Worm (Caenorhabditis elegans) whole organism, mixed stage, embryonic: ENCODE data around the gene npp-24.

Experiments
- M03D4.4 ChIP-seq: sonication (generic microtip); optimal IDR thresholded peaks from 2 replicates; lab custom pipeline; 2017; ENCODE audit warnings: mild to moderate bottlenecking, missing genetic modification characterization, missing compliant biosample characterization
- bed-3 ChIP-seq: fragments of 200-800 bp; sonication (Bioruptor generic); optimal IDR thresholded peaks from 3 replicates; lab custom pipeline; 2018; ENCODE audit warnings: mild to moderate bottlenecking, missing genetic modification characterization, moderate library complexity, missing compliant biosample characterization
- blmp-1 ChIP-seq: fragments of 150-350 bp; optimal IDR thresholded peaks from 2 replicates; lab custom pipeline; 2014; ENCODE audit warnings: missing biosample characterization, missing genetic modification characterization
- ceh-43 ChIP-seq: fragments of 200-800 bp; sonication (Bioruptor generic); optimal IDR thresholded peaks from 2 replicates; lab custom pipeline; 2018; ENCODE audit warnings: mild to moderate bottlenecking, missing genetic modification characterization, moderate library complexity, missing compliant biosample characterization
- ceh-83 ChIP-seq: fragments of 200-800 bp; sonication (Bioruptor generic); optimal IDR thresholded peaks from 2 replicates; lab custom pipeline; 2018; ENCODE audit warnings: mild to moderate bottlenecking, missing genetic modification characterization, missing compliant biosample characterization
- cnd-1 ChIP-seq: fragments of 200-800 bp; sonication (Bioruptor generic); optimal IDR thresholded peaks from 2 replicates; lab custom pipeline; 2018; ENCODE audit warnings: mild to moderate bottlenecking, missing genetic modification characterization, missing compliant biosample characterization
- drap-1 ChIP-seq: fragments of 200-800 bp; sonication (Bioruptor generic); optimal IDR thresholded peaks from 3 replicates; lab custom pipeline; 2018; ENCODE audit warnings: mild to moderate bottlenecking, missing genetic modification characterization, missing compliant biosample characterization
- elt-1 ChIP-seq: sonication (generic microtip); optimal IDR thresholded peaks from 2 replicates; lab custom pipeline; 2017; ENCODE audit warnings: missing genetic modification characterization, mild to moderate bottlenecking, missing compliant biosample characterization, antibody characterized with exemption, moderate library complexity, borderline replicate concordance; ENCODE audit not compliant: insufficient read depth
- elt-3 ChIP-seq: fragments of 150-350 bp; optimal IDR thresholded peaks from 2 replicates; lab custom pipeline; 2014; ENCODE audit warnings: missing biosample characterization, missing genetic modification characterization
- flh-1 ChIP-seq: fragments of 200-800 bp; sonication (Bioruptor generic); optimal IDR thresholded peaks from 2 replicates; lab custom pipeline; 2018; ENCODE audit warnings: mild to moderate bottlenecking, missing genetic modification characterization, moderate library complexity, missing compliant biosample characterization
- ham-2 ChIP-seq: fragments of 200-800 bp; sonication (Bioruptor generic); optimal IDR thresholded peaks from 2 replicates; lab custom pipeline; 2018; ENCODE audit warnings: mild to moderate bottlenecking, missing genetic modification characterization, missing compliant biosample characterization
- hlh-1 ChIP-seq: fragments of 150-350 bp; optimal IDR thresholded peaks from 2 replicates; lab custom pipeline; 2014; ENCODE audit warnings: missing biosample characterization, missing genetic modification reagents, missing genetic modification characterization
- lin-13 ChIP-seq: fragments of 150-350 bp; optimal IDR thresholded peaks from 2 replicates; lab custom pipeline; 2014; ENCODE audit warnings: missing biosample characterization, missing genetic modification characterization
- lin-32 ChIP-seq: fragments of 200-800 bp; sonication (Bioruptor generic); optimal IDR thresholded peaks from 2 replicates; lab custom pipeline; 2018; ENCODE audit warnings: mild to moderate bottlenecking, missing genetic modification characterization, missing compliant biosample characterization
- lsy-2 ChIP-seq: fragments of 150-350 bp; optimal IDR thresholded peaks from 2 replicates; lab custom pipeline; 2014; ENCODE audit warnings: missing biosample characterization, missing genetic modification characterization
- mab-5 ChIP-seq: fragments of 150-350 bp; optimal IDR thresholded peaks from 2 replicates; lab custom pipeline; 2014; ENCODE audit warnings: missing biosample characterization, missing genetic modification characterization
- mep-1 ChIP-seq: fragments of 150-350 bp; optimal IDR thresholded peaks from 2 replicates; lab custom pipeline; 2017; ENCODE audit warnings: missing biosample characterization, missing genetic modification reagents, missing genetic modification characterization, inconsistent platforms
- mls-2 ChIP-seq: sonication (generic microtip); optimal IDR thresholded peaks from 2 replicates; lab custom pipeline; 2016; ENCODE audit warnings: mild to moderate bottlenecking, missing genetic modification characterization, moderate library complexity, missing compliant biosample characterization
- nhr-2 ChIP-seq: fragments of 150-350 bp; optimal IDR thresholded peaks from 2 replicates; lab custom pipeline; 2014; ENCODE audit warnings: missing biosample characterization, missing genetic modification characterization
- nhr-237 ChIP-seq: fragments of 150-350 bp; optimal IDR thresholded peaks from 2 replicates; lab custom pipeline; 2014; ENCODE audit warnings: missing biosample characterization, missing genetic modification characterization
- nhr-76 ChIP-seq: sonication (generic microtip); optimal IDR thresholded peaks from 2 replicates; lab custom pipeline; 2017; ENCODE audit warnings: missing biosample characterization, missing genetic modification characterization
- pha-4 ChIP-seq: fragments of 150-350 bp; optimal IDR thresholded peaks from 2 replicates; lab custom pipeline; 2018; ENCODE audit warnings: missing biosample characterization, missing genetic modification reagents, missing genetic modification characterization
- sem-2 ChIP-seq: fragments of 200-800 bp; sonication (Bioruptor generic); optimal IDR thresholded peaks from 2 replicates; lab custom pipeline; 2018; ENCODE audit warnings: mild to moderate bottlenecking, missing genetic modification characterization, missing compliant biosample characterization
- snpc-4 ChIP-seq: fragments of 150-350 bp; optimal IDR thresholded peaks from 2 replicates; lab custom pipeline; 2014; ENCODE audit warnings: missing biosample characterization, missing genetic modification characterization
- sptf-1 ChIP-seq: sonication (generic microtip); optimal IDR thresholded peaks from 2 replicates; lab custom pipeline; 2017; ENCODE audit warnings: mild to moderate bottlenecking, missing genetic modification characterization, moderate library complexity, missing compliant biosample characterization
- tbx-8 ChIP-seq: fragments of 200-800 bp; sonication (Bioruptor generic); optimal IDR thresholded peaks from 2 replicates; lab custom pipeline; 2018; ENCODE audit warnings: mild to moderate bottlenecking, missing genetic modification characterization, moderate library complexity, missing compliant biosample characterization
- unc-120 ChIP-seq: sonication (generic microtip); optimal IDR thresholded peaks from 2 replicates; lab custom pipeline; 2017; ENCODE audit warnings: missing genetic modification characterization, missing compliant biosample characterization; ENCODE audit not compliant: poor library complexity, severe bottlenecking
- unc-39 ChIP-seq: fragments of 150-350 bp; optimal IDR thresholded peaks from 2 replicates; lab custom pipeline; 2014; ENCODE audit warnings: missing biosample characterization, missing genetic modification characterization
- unc-62 ChIP-seq: fragments of 150-350 bp; optimal IDR thresholded peaks from 2 replicates; lab custom pipeline; 2014; ENCODE audit warnings: missing biosample characterization, missing genetic modification reagents, missing genetic modification characterization
- zip-8 ChIP-seq: fragments of 150-350 bp; optimal IDR thresholded peaks from 2 replicates; lab custom pipeline; 2014; ENCODE audit warnings: missing biosample characterization, missing genetic modification characterization
- ztf-11 ChIP-seq: fragments of 150-350 bp; optimal IDR thresholded peaks from 2 replicates; lab custom pipeline; 2014; ENCODE audit warnings: missing biosample characterization, missing genetic modification characterization

The npp-24 gene

DNA sequence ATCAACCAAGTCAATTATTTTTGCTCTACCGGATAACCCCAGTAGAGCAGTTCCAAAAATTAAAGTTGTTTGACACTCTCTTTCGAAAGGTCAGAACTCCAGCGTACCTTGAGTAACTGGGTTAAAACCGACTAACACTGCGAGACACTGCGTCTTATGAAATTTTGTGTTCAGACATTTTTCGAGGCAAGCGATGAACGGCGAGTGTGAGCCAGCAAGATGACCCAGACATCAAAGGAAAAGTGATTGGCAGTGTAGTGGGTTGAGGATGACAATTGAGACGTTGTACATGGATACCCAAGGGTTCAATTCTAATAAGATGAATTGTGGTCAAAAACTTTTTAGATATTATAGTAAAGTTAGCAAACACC, 38.5 kb downstream of the npp-24 start:
- TF ChIP-seq drap-1 (GFP tag; lab: Kevin White, UChicago) (no peak), unc-120 (tag; lab: Kevin White, UChicago) (no peak), blmp-1 (tag; lab: Kevin White, UChicago) (no peak), mep-1 (no peak), nhr-237 (tag; lab: Kevin White, UChicago) (no peak), ceh-83 (GFP tag; lab: Kevin White, UChicago) (no peak), nhr-2 (peak; percentile 23), cnd-1 (no peak)

ce11 chrII:5544764-5545163, 39.1 kb downstream of the npp-24 start, which contains the start of gene ins-13:
Gene ins-13 (minus strand): TSS chrII:5544864.
- no peak for TF ChIP-seq M03D4.4 (tag; lab: Kevin White, UChicago)
- TF ChIP-seq nhr-2 = no peak
- no peak for TF ChIP-seq hlh-1 (tag; lab: Kevin White, UChicago)
- TF ChIP-seq mep-1 = no peak
- no peak for TF ChIP-seq sem-2 (GFP tag; lab: Kevin White, UChicago)
- no peak for TF ChIP-seq mls-2 (tag; lab: Kevin White, UChicago)
- no peak for TF ChIP-seq ceh-83 (GFP tag; lab: Kevin White, UChicago)
- no peak for TF ChIP-seq unc-62
- TF ChIP-seq cnd-1 = no peak
- no peak for TF ChIP-seq elt-3
- no peak for TF ChIP-seq drap-1 (GFP tag; lab: Kevin White, UChicago)
- no peak for TF ChIP-seq mab-5
- TF ChIP-seq lin-32 = no peak
- TF ChIP-seq blmp-1 (tag; lab: Kevin White, UChicago) = no peak
- no peak for TF ChIP-seq nhr-76
- TF ChIP-seq unc-120 (tag; lab: Kevin White, UChicago) = no peak
- TF ChIP-seq flh-1 (GFP tag; lab: Kevin White, UChicago) = no peak
- no peak for TF ChIP-seq snpc-4 (tag; lab: Kevin White, UChicago)
- TF ChIP-seq elt-1 (tag; lab: Kevin White, UChicago) = no peak
- TF ChIP-seq unc-39 (tag; lab: Kevin White, UChicago) = no peak

- TF ChIP-seq bed-3 (GFP tag; lab: Kevin White, UChicago) (no peak), cnd-1 (no peak), lin-13 (no peak), snpc-4 (tag; lab: Kevin White, UChicago) (no peak), flh-1 (GFP tag; lab: Kevin White, UChicago) (no peak)
- TF ChIP-seq, all 35 proteins: peak for 0
Measured at ce11 chrII:5547442-5547894, 41.8 kb downstream of the npp-24 start, which contains the start of gene acdh-2. Gene acdh-2 (minus strand): TSS chrII:5547492.

DNA sequence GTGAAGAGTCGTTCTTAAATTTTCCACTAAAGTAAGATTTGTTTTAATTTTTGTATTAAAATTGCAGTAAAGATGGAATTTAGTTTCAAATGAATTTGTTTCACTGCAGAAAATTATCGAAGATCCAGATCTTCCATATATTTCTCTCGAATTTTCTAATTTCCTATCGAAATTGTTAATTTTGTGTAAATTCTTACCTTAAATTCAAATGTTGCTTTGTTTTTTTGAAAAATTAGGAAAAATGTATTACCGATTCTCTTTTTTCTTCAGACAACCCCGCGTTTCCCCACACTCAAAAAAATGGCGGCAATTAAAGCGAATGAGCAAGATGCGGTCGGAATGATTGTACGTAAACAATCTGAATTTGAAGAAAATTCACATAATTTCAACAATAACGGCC, 44.1 kb downstream of the npp-24 start, which contains the start of gene C17C3.6:
C17C3.6 (plus strand) TSS at position 301 of the 400 bp plus-strand sequence.
- TF ChIP-seq ham-2 (GFP tag; lab: Kevin White, UChicago) (no peak), bed-3 (GFP tag; lab: Kevin White, UChicago) (no peak), mls-2 (tag; lab: Kevin White, UChicago) (no peak), mab-5 (no peak), nhr-237 (tag; lab: Kevin White, UChicago) (no peak), unc-39 (tag; lab: Kevin White, UChicago) (no peak), snpc-4 (tag; lab: Kevin White, UChicago) (no peak), hlh-1 (tag; lab: Kevin White, UChicago) (no peak), flh-1 (GFP tag; lab: Kevin White, UChicago) (no peak), tbx-8 (GFP tag; lab: Kevin White, UChicago) (no peak), drap-1 (GFP tag; lab: Kevin White, UChicago) (no peak), zip-8 (tag; lab: Kevin White, UChicago) (no peak), ztf-11 (no peak)

DNA sequence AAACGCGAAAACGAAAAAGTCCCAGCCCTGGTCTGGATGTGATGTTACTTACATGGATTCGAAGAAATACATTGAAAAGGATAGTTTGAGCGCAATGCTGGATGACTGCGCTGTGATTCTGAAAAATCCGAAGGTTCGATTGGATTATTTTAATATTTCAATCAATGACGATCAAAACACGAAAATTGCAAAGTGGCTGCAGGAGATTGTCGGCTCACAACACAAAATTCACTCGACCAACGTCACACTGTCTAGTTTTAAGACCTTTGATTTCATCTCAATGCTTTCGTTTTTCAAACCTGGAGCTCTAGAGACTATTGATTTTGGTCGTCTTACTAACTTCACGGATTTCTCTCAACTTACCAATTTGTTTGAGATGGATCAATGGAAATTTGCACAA, 45.8 kb downstream of the npp-24 start, which contains the start of gene C17C3.5:
C17C3.5 (plus strand) TSS at position 301 of the 400 bp plus-strand sequence.
- TF ChIP-seq blmp-1 (tag; lab: Kevin White, UChicago) (no peak), lin-32 (no peak), snpc-4 (tag; lab: Kevin White, UChicago) (no peak), sptf-1 (tag; lab: Kevin White, UChicago) (no peak), nhr-76 (no peak), unc-120 (tag; lab: Kevin White, UChicago) (no peak), unc-39 (tag; lab: Kevin White, UChicago) (no peak), lsy-2 (tag; lab: Kevin White, UChicago) (no peak), bed-3 (GFP tag; lab: Kevin White, UChicago) (no peak), mab-5 (no peak), ceh-43 (GFP tag; lab: Kevin White, UChicago) (no peak), pha-4 (tag; lab: Kevin White, UChicago) (no peak), ceh-83 (GFP tag; lab: Kevin White, UChicago) (no peak), M03D4.4 (tag; lab: Kevin White, UChicago) (no peak), ztf-11 (no peak)
